Worm (Caenorhabditis elegans) whole organism, late embryonic: ENCODE results near the gene F40F11.3.

ENCODE experiments used
- C08G9.2 ChIP-seq: sonication (generic microtip); optimal IDR thresholded peaks from 2 replicates; lab custom pipeline; 2016; ENCODE audit warnings: mild to moderate bottlenecking, missing genetic modification characterization, moderate library complexity, missing compliant biosample characterization
- C38D4.7 ChIP-seq: fragments of 200-800 bp; sonication (Bioruptor generic); optimal IDR thresholded peaks from 2 replicates; lab custom pipeline; 2018; ENCODE audit warnings: mild to moderate bottlenecking, missing genetic modification characterization, moderate library complexity, missing compliant biosample characterization
- F13H6.1 ChIP-seq: sonication (generic microtip); optimal IDR thresholded peaks from 2 replicates; lab custom pipeline; 2016; ENCODE audit warnings: missing genetic modification characterization, missing compliant biosample characterization
- K02D7.2 ChIP-seq: sonication (generic microtip); optimal IDR thresholded peaks from 2 replicates; lab custom pipeline; 2017; ENCODE audit warnings: mild to moderate bottlenecking, missing genetic modification characterization, missing compliant biosample characterization
- ama-1 ChIP-seq: fragments of 150-350 bp; optimal IDR thresholded peaks from 2 replicates; lab custom pipeline; 2014
- ceh-18 ChIP-seq: sonication (generic microtip); optimal IDR thresholded peaks from 2 replicates; lab custom pipeline; 2016; ENCODE audit warnings: missing genetic modification characterization, missing compliant biosample characterization
- ceh-2 ChIP-seq: sonication (generic microtip); optimal IDR thresholded peaks from 2 replicates; lab custom pipeline; 2016; ENCODE audit warnings: missing genotype, missing genetic modification characterization, missing compliant biosample characterization
- ceh-24 ChIP-seq: sonication (generic microtip); optimal IDR thresholded peaks from 2 replicates; lab custom pipeline; 2016; ENCODE audit warnings: mild to moderate bottlenecking, missing genetic modification characterization, missing compliant biosample characterization
- ceh-31 ChIP-seq: sonication (generic microtip); optimal IDR thresholded peaks from 2 replicates; lab custom pipeline; 2016; ENCODE audit warnings: missing genetic modification characterization, missing compliant biosample characterization
- ceh-48 ChIP-seq: sonication (generic microtip); optimal IDR thresholded peaks from 2 replicates; lab custom pipeline; 2016; ENCODE audit warnings: missing genetic modification characterization, inconsistent platforms, missing compliant biosample characterization
- ceh-6 ChIP-seq: fragments of 200-800 bp; sonication (Bioruptor generic); optimal IDR thresholded peaks from 2 replicates; lab custom pipeline; 2018; ENCODE audit warnings: mild to moderate bottlenecking, missing genetic modification characterization, missing compliant biosample characterization
- ceh-9 ChIP-seq: sonication (generic microtip); optimal IDR thresholded peaks from 2 replicates; lab custom pipeline; 2016; ENCODE audit warnings: mild to moderate bottlenecking, missing genetic modification characterization, inconsistent platforms, missing compliant biosample characterization
- che-1 ChIP-seq: sonication (generic microtip); optimal IDR thresholded peaks from 2 replicates; lab custom pipeline; 2016; ENCODE audit warnings: mild to moderate bottlenecking, missing genetic modification characterization, missing compliant biosample characterization
- dmd-4 ChIP-seq: sonication (generic microtip); optimal IDR thresholded peaks from 2 replicates; lab custom pipeline; 2016; ENCODE audit warnings: borderline replicate concordance, missing genetic modification characterization, missing compliant biosample characterization
- dve-1 ChIP-seq: sonication (generic microtip); optimal IDR thresholded peaks from 2 replicates; lab custom pipeline; 2017; ENCODE audit warnings: antibody characterized with exemption, mild to moderate bottlenecking, missing genetic modification characterization, missing compliant biosample characterization
- elt-4 ChIP-seq: sonication (generic microtip); optimal IDR thresholded peaks from 2 replicates; lab custom pipeline; 2016; ENCODE audit warnings: missing genetic modification characterization, missing compliant biosample characterization
- ets-4 ChIP-seq: sonication (generic microtip); optimal IDR thresholded peaks from 2 replicates; lab custom pipeline; 2016; ENCODE audit warnings: missing genetic modification characterization, missing compliant biosample characterization
- eyg-1 ChIP-seq: sonication (generic microtip); optimal IDR thresholded peaks from 2 replicates; lab custom pipeline; 2016; ENCODE audit warnings: missing genotype, missing genetic modification characterization, missing compliant biosample characterization
- fax-1 ChIP-seq: sonication (generic microtip); optimal IDR thresholded peaks from 2 replicates; lab custom pipeline; 2016; ENCODE audit warnings: missing genotype, missing genetic modification characterization, missing compliant biosample characterization
- hlh-15 ChIP-seq: sonication (generic microtip); optimal IDR thresholded peaks from 2 replicates; lab custom pipeline; 2016; ENCODE audit warnings: missing genetic modification characterization, missing compliant biosample characterization
- hlh-30 ChIP-seq: sonication (generic microtip); optimal IDR thresholded peaks from 2 replicates; lab custom pipeline; 2017; ENCODE audit warnings: antibody characterized with exemption, missing genetic modification characterization, missing compliant biosample characterization; ENCODE audit not compliant: insufficient read depth
- hlh-6 ChIP-seq: sonication (generic microtip); optimal IDR thresholded peaks from 2 replicates; lab custom pipeline; 2016; ENCODE audit warnings: missing genotype, missing genetic modification characterization, missing compliant biosample characterization
- lim-6 ChIP-seq: sonication (generic microtip); optimal IDR thresholded peaks from 2 replicates; lab custom pipeline; 2016; ENCODE audit warnings: missing genetic modification characterization, missing compliant biosample characterization
- lin-11 ChIP-seq: fragments of 200-800 bp; sonication (Bioruptor generic); optimal IDR thresholded peaks from 2 replicates; lab custom pipeline; 2018; ENCODE audit warnings: mild to moderate bottlenecking, missing genetic modification characterization, missing compliant biosample characterization
- madf-2 ChIP-seq: sonication (generic microtip); optimal IDR thresholded peaks from 2 replicates; lab custom pipeline; 2017; ENCODE audit warnings: missing genetic modification characterization, missing compliant biosample characterization
- nfya-1 ChIP-seq: sonication (generic microtip); optimal IDR thresholded peaks from 2 replicates; lab custom pipeline; 2017; ENCODE audit warnings: missing genetic modification characterization, mild to moderate bottlenecking, missing compliant biosample characterization, antibody characterized with exemption, moderate library complexity
- nhr-11 ChIP-seq: fragments of 150-350 bp; optimal IDR thresholded peaks from 2 replicates; lab custom pipeline; 2014; ENCODE audit warnings: missing biosample characterization, missing genetic modification characterization
- npax-4 ChIP-seq: sonication (generic microtip); optimal IDR thresholded peaks from 2 replicates; lab custom pipeline; 2016; ENCODE audit warnings: missing genetic modification characterization, missing compliant biosample characterization
- odd-2 ChIP-seq: sonication (generic microtip); optimal IDR thresholded peaks from 2 replicates; lab custom pipeline; 2017; ENCODE audit warnings: antibody characterized with exemption, mild to moderate bottlenecking, missing genetic modification characterization, missing compliant biosample characterization
- pag-3 ChIP-seq: sonication (generic microtip); optimal IDR thresholded peaks from 2 replicates; lab custom pipeline; 2016; ENCODE audit warnings: missing compliant biosample characterization, missing genetic modification characterization, borderline replicate concordance
- pat-9 ChIP-seq: fragments of 200-800 bp; sonication (Bioruptor generic); optimal IDR thresholded peaks from 2 replicates; lab custom pipeline; 2018; ENCODE audit warnings: mild to moderate bottlenecking, missing genetic modification characterization, moderate library complexity, missing compliant biosample characterization
- pax-1 ChIP-seq: fragments of 150-350 bp; optimal IDR thresholded peaks from 2 replicates; lab custom pipeline; 2014; ENCODE audit warnings: missing biosample characterization, missing genetic modification characterization
- pha-4 ChIP-seq: fragments of 150-350 bp; optimal IDR thresholded peaks from 2 replicates; lab custom pipeline; 2018; ENCODE audit warnings: missing biosample characterization, missing genetic modification reagents, missing genetic modification characterization
- pqm-1 ChIP-seq: sonication (generic microtip); optimal IDR thresholded peaks from 2 replicates; lab custom pipeline; 2016; ENCODE audit warnings: missing genetic modification characterization, missing compliant biosample characterization
- pros-1 ChIP-seq: fragments of 150-350 bp; optimal IDR thresholded peaks from 2 replicates; lab custom pipeline; 2014; ENCODE audit warnings: missing biosample characterization, missing genetic modification reagents, missing genetic modification characterization
- ref-2 ChIP-seq: sonication (generic microtip); optimal IDR thresholded peaks from 2 replicates; lab custom pipeline; 2016; ENCODE audit warnings: missing genetic modification characterization, missing compliant biosample characterization
- sdc-2 ChIP-seq: sonication (generic microtip); optimal IDR thresholded peaks from 2 replicates; lab custom pipeline; 2016; ENCODE audit warnings: missing genotype, missing genetic modification characterization, missing compliant biosample characterization
- sox-4 ChIP-seq: sonication (generic microtip); optimal IDR thresholded peaks from 2 replicates; lab custom pipeline; 2017; ENCODE audit warnings: mild to moderate bottlenecking, missing genetic modification characterization, inconsistent platforms, missing compliant biosample characterization
- syd-9 ChIP-seq: sonication (generic microtip); optimal IDR thresholded peaks from 2 replicates; lab custom pipeline; 2016; ENCODE audit warnings: mild to moderate bottlenecking, missing genetic modification characterization, moderate library complexity, missing compliant biosample characterization
- tbx-7 ChIP-seq: sonication (generic microtip); optimal IDR thresholded peaks from 2 replicates; lab custom pipeline; 2016; ENCODE audit warnings: missing genotype, missing genetic modification characterization, missing compliant biosample characterization
- unc-3 ChIP-seq, 2 experiments: fragments of 200-800 bp in 1 of 2; sonication (Bioruptor generic) in 1 of 2; sonication (generic microtip) in 1 of 2; conservative IDR thresholded peaks in 1 of 2; optimal IDR thresholded peaks in 1 of 2; 2 replicates each; pipeline versions ENCODE4 v1.3.6 to Lab custom; 2016 to 2022; ENCODE audit warnings: missing compliant biosample characterization in 2 of 2, missing genetic modification characterization in 2 of 2, missing genetic modification reagents in 1 of 2
- unc-42 ChIP-seq: sonication (generic microtip); optimal IDR thresholded peaks from 2 replicates; lab custom pipeline; 2016; ENCODE audit warnings: missing genotype, missing genetic modification characterization, missing compliant biosample characterization
- unc-86 ChIP-seq: sonication (generic microtip); optimal IDR thresholded peaks from 2 replicates; lab custom pipeline; 2016; ENCODE audit warnings: missing genetic modification characterization, missing compliant biosample characterization
- ztf-16 ChIP-seq: sonication (generic microtip); optimal IDR thresholded peaks from 2 replicates; lab custom pipeline; 2017; ENCODE audit warnings: missing genetic modification characterization, missing compliant biosample characterization

The F40F11.3 gene

ce11 chrIV:11563090-11563489 is 30.7 kb downstream of the F40F11.3 start:
- TF ChIP-seq pha-4 (tag; lab: Kevin White, UChicago): no peak

DNA sequence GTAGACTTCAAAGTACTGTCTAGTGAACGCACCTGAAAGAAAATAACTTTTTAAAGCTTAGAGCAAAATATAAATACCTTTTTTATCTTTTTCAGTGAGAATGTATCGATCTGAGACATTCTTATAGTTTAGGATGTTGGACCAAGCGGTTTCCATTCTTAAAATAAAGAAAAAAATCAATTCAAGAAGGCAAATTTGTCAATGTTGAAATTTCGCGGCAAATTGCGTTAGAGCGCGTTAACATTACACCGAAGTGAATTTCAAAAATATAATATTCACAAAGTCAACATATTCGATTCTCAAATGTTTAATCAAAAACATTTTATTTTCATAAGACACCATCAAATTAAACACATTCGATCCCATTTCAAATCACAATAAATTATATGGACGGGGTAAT is 32.1 kb downstream of the F40F11.3 start, which contains the start of gene F12F6.7:
TSS of gene F12F6.7 (minus strand) at position 157 of the 400 bp plus-strand sequence.
- TF ChIP-seq odd-2 (tag; lab: Kevin White, UChicago) (no peak), C08G9.2 (tag; lab: Kevin White, UChicago) (no peak), lim-6 (tag; lab: Kevin White, UChicago) (no peak), unc-3 (GFP tag; conservative IDR thresholded peaks at IDR 0.05; lab: Robert Waterston, UW) (no peak), unc-3 (tag; optimal IDR thresholded peaks at IDR 0.05; lab: Kevin White, UChicago) (no peak), lin-11 (tag; lab: Kevin White, UChicago) (no peak), K02D7.2 (tag; lab: Kevin White, UChicago) (no peak), tbx-7 (tag; lab: Kevin White, UChicago) (no peak), madf-2 (tag; lab: Kevin White, UChicago) (no peak), ceh-24 (tag; lab: Kevin White, UChicago) (no peak), sox-4 (no peak), C38D4.7 (GFP tag; lab: Kevin White, UChicago) (no peak), pros-1 (tag; lab: Kevin White, UChicago) (no peak), ceh-18 (tag; lab: Kevin White, UChicago) (no peak), elt-4 (tag; lab: Kevin White, UChicago) (no peak), ceh-6 (GFP tag; lab: Kevin White, UChicago) (no peak), ama-1 (lab: Kevin White, UChicago) (no peak), che-1 (no peak), pax-1 (tag; lab: Kevin White, UChicago) (no peak), ceh-2 (tag; lab: Kevin White, UChicago) (no peak), ztf-16 (tag; lab: Kevin White, UChicago) (no peak)

DNA sequence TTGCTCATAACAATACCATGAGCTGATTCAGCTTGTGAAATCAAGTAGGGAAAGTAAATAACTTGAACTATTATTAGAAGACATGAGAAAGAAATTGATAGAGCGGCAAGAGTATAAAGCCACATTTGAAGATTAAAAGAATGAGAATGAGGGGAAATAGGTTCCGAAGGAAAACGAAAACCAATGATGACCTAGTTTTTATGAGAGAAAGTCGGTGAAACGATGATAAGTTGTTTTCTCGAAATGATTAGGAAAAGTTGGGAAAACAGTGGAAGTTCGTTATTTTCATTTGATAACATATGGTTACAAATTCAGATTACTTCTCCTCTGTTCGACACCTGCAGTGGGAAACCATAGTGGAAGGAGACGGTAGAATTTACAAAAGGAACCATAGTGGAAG is 42.0 kb downstream of the F40F11.3 start, which contains the start of gene col-128:
TSS of gene col-128 (minus strand) at position 148 of the 400 bp plus-strand sequence.
- TF ChIP-seq syd-9 (tag; lab: Kevin White, UChicago) (no peak), pag-3 (no peak), ceh-24 (tag; lab: Kevin White, UChicago) (no peak), nhr-11 (no peak), ref-2 (no peak), pat-9 (no peak), hlh-6 (tag; lab: Kevin White, UChicago) (no peak), sdc-2 (tag; lab: Kevin White, UChicago) (no peak), sox-4 (no peak), pha-4 (tag; lab: Kevin White, UChicago) (no peak), F13H6.1 (tag; lab: Kevin White, UChicago) (no peak), C38D4.7 (GFP tag; lab: Kevin White, UChicago) (no peak), unc-86 (tag; lab: Kevin White, UChicago) (no peak), lim-6 (tag; lab: Kevin White, UChicago) (no peak), C08G9.2 (tag; lab: Kevin White, UChicago) (no peak), ets-4 (tag; lab: Kevin White, UChicago) (no peak), eyg-1 (tag; lab: Kevin White, UChicago) (no peak), ceh-2 (tag; lab: Kevin White, UChicago) (no peak), unc-3 (GFP tag; conservative IDR thresholded peaks at IDR 0.05; lab: Robert Waterston, UW) (no peak), unc-3 (tag; optimal IDR thresholded peaks at IDR 0.05; lab: Kevin White, UChicago) (no peak), ceh-9 (tag; lab: Kevin White, UChicago) (no peak)

- TF ChIP-seq K02D7.2 (tag; lab: Kevin White, UChicago) (peak; percentile 79), ceh-18 (tag; lab: Kevin White, UChicago) (peak; percentile 77), ceh-6 (GFP tag; lab: Kevin White, UChicago) (peak; percentile 84), ceh-48 (tag; lab: Kevin White, UChicago) (peak; percentile 57), hlh-15 (tag; lab: Kevin White, UChicago) (peak; percentile 23), ceh-9 (tag; lab: Kevin White, UChicago) (peak; percentile 51), npax-4 (peak; percentile 67), lim-6 (tag; lab: Kevin White, UChicago) (peak; percentile 60), fax-1 (tag; lab: Kevin White, UChicago) (peak; percentile 75), dmd-4 (tag; lab: Kevin White, UChicago) (no peak), ceh-31 (tag; lab: Kevin White, UChicago) (peak; percentile 68), hlh-30 (tag; lab: Kevin White, UChicago) (peak; percentile 92), pag-3 (no peak), pax-1 (tag; lab: Kevin White, UChicago) (no peak), hlh-6 (tag; lab: Kevin White, UChicago) (peak; percentile 77), elt-4 (tag; lab: Kevin White, UChicago) (no peak), nfya-1 (peak; percentile 71), unc-42 (peak; percentile 46), syd-9 (tag; lab: Kevin White, UChicago) (peak; percentile 82), dve-1 (tag; lab: Kevin White, UChicago) (peak; percentile 81), pqm-1 (tag; lab: Kevin White, UChicago) (no peak), pros-1 (tag; lab: Kevin White, UChicago) (peak; percentile 9)
Measured at ce11 chrIV:11549694-11550093, 44.1 kb downstream of the F40F11.3 start.
